Fruit fly (Drosophila melanogaster) whole organism, embryonic: ENCODE measurements around the gene Syx5.

Source experiments
- Abd-B ChIP-seq: fragments of 200-800 bp; sonication (Bioruptor generic); optimal IDR thresholded peaks from 2 replicates; lab custom pipeline; 2018; ENCODE audit warnings: missing biosample characterization, mild to moderate bottlenecking, missing genetic modification characterization, moderate library complexity
- Bdp1 ChIP-seq: fragments of 200-800 bp; sonication (Bioruptor generic); optimal IDR thresholded peaks from 3 replicates; lab custom pipeline; 2016; ENCODE audit warnings: missing biosample characterization, missing genetic modification characterization
- CG11247 ChIP-seq: fragments of 200-800 bp; sonication (Bioruptor generic); IDR thresholded peaks from 2 replicates; pipeline ENCODE4 v1.3.6; 2022; ENCODE audit warnings: missing biosample characterization, missing genetic modification characterization
- CG12744 ChIP-seq: fragments of 200-800 bp; sonication (Bioruptor generic); optimal IDR thresholded peaks from 2 replicates; lab custom pipeline; 2016; ENCODE audit warnings: missing biosample characterization, missing genetic modification characterization
- CG12769 ChIP-seq: fragments of 200-800 bp; sonication (Bioruptor generic); optimal IDR thresholded peaks from 2 replicates; lab custom pipeline; 2019; ENCODE audit warnings: missing biosample characterization, mild to moderate bottlenecking, missing genetic modification characterization, moderate library complexity
- CG13123 ChIP-seq: fragments of 200-800 bp; sonication (Bioruptor generic); optimal IDR thresholded peaks from 2 replicates; lab custom pipeline; 2016; ENCODE audit warnings: missing biosample characterization, missing genetic modification characterization
- CG14050 ChIP-seq: fragments of 200-800 bp; sonication (Bioruptor generic); IDR thresholded peaks from 3 replicates; pipeline ENCODE4 v1.3.6; 2022; ENCODE audit warnings: missing biosample characterization, missing genetic modification characterization
- CG17328 ChIP-seq: fragments of 200-800 bp; sonication (Bioruptor generic); IDR thresholded peaks from 2 replicates; pipeline ENCODE4 v1.3.6; 2022; ENCODE audit warnings: missing biosample characterization, missing genetic modification characterization
- CG18599 ChIP-seq: fragments of 200-800 bp; sonication (Bioruptor generic); optimal IDR thresholded peaks from 3 replicates; lab custom pipeline; 2017; ENCODE audit warnings: missing biosample characterization, missing genetic modification characterization, mild to moderate bottlenecking, moderate library complexity, missing genetic modification reagents
- CG2889 ChIP-seq: fragments of 200-800 bp; sonication (Bioruptor generic); IDR thresholded peaks from 3 replicates; pipeline ENCODE4 v1.3.6; 2022; ENCODE audit warnings: missing biosample characterization, missing genetic modification characterization
- CG30431 ChIP-seq: fragments of 200-800 bp; sonication (Bioruptor generic); optimal IDR thresholded peaks from 2 replicates; lab custom pipeline; 2017; ENCODE audit warnings: missing biosample characterization, missing genetic modification characterization
- CG4360 ChIP-seq: fragments of 200-800 bp; sonication (Bioruptor generic); IDR thresholded peaks from 2 replicates; pipeline ENCODE4 v1.3.6; 2022; ENCODE audit warnings: missing biosample characterization, missing genetic modification characterization
- CG4617 ChIP-seq: fragments of 200-800 bp; sonication (Bioruptor generic); optimal IDR thresholded peaks from 3 replicates; lab custom pipeline; 2016; ENCODE audit warnings: missing biosample characterization, missing genetic modification characterization, borderline replicate concordance
- CG4820 ChIP-seq: fragments of 200-800 bp; sonication (Bioruptor generic); optimal IDR thresholded peaks from 3 replicates; lab custom pipeline; 2016; ENCODE audit warnings: missing biosample characterization, missing genetic modification characterization
- CG4854 ChIP-seq: fragments of 200-800 bp; sonication (Bioruptor generic); optimal IDR thresholded peaks from 2 replicates; lab custom pipeline; 2016; ENCODE audit warnings: missing biosample characterization, missing genetic modification characterization, inconsistent platforms
- CG5180 ChIP-seq: fragments of 200-800 bp; sonication (Bioruptor generic); optimal IDR thresholded peaks from 3 replicates; lab custom pipeline; 2017; ENCODE audit warnings: missing biosample characterization, missing genetic modification characterization, mild to moderate bottlenecking, moderate library complexity, missing genetic modification reagents
- CG6765 ChIP-seq: fragments of 200-800 bp; sonication (Bioruptor generic); optimal IDR thresholded peaks from 3 replicates; lab custom pipeline; 2017; ENCODE audit warnings: missing biosample characterization, mild to moderate bottlenecking, missing genetic modification characterization
- CG7357 ChIP-seq: fragments of 200-800 bp; sonication (Bioruptor generic); IDR thresholded peaks from 3 replicates; pipeline ENCODE4 v1.3.6; 2022; ENCODE audit warnings: missing biosample characterization, missing genetic modification characterization
- CG7556 ChIP-seq: fragments of 200-800 bp; sonication (Bioruptor generic); optimal IDR thresholded peaks from 2 replicates; lab custom pipeline; 2017; ENCODE audit warnings: missing biosample characterization, mild to moderate bottlenecking, missing genetic modification characterization
- CG9437 ChIP-seq: fragments of 200-800 bp; sonication (Bioruptor generic); optimal IDR thresholded peaks from 2 replicates; lab custom pipeline; 2018; ENCODE audit warnings: missing biosample characterization, mild to moderate bottlenecking, missing genetic modification characterization
- Dbx ChIP-seq: fragments of 200-800 bp; sonication (Bioruptor generic); IDR thresholded peaks from 3 replicates; pipeline ENCODE4 v1.3.6; 2022; ENCODE audit warnings: missing biosample characterization, missing genetic modification characterization
- Elba2 ChIP-seq: fragments of 200-800 bp; sonication (Bioruptor generic); optimal IDR thresholded peaks from 3 replicates; lab custom pipeline; 2016; ENCODE audit warnings: missing biosample characterization, missing genetic modification characterization
- Ets97D ChIP-seq: fragments of 200-800 bp; sonication (Bioruptor generic); optimal IDR thresholded peaks from 3 replicates; lab custom pipeline; 2016; ENCODE audit warnings: missing biosample characterization, missing genetic modification characterization
- HmgZ ChIP-seq: fragments of 200-800 bp; sonication (Bioruptor generic); optimal IDR thresholded peaks from 2 replicates; lab custom pipeline; 2018; ENCODE audit warnings: missing biosample characterization, mild to moderate bottlenecking, missing genetic modification characterization
- Hr39 ChIP-seq: fragments of >200 bp; optimal IDR thresholded peaks from 2 replicates; lab custom pipeline; 2017
- Kr ChIP-seq: fragments of 200-800 bp; sonication (Bioruptor generic); optimal IDR thresholded peaks from 2 replicates; lab custom pipeline; 2017; ENCODE audit warnings: missing biosample characterization, mild to moderate bottlenecking, missing genetic modification characterization
- NC2β ChIP-seq: fragments of 200-800 bp; sonication (Bioruptor generic); optimal IDR thresholded peaks from 2 replicates; lab custom pipeline; 2016; ENCODE audit warnings: missing biosample characterization, missing genetic modification characterization
- Oaz ChIP-seq: fragments of 200-800 bp; sonication (Bioruptor generic); IDR thresholded peaks from 2 replicates; pipeline ENCODE4 v1.3.6; 2022; ENCODE audit warnings: missing biosample characterization, missing genetic modification characterization
- Spps ChIP-seq: fragments of 200-800 bp; sonication (Bioruptor generic); optimal IDR thresholded peaks from 2 replicates; lab custom pipeline; 2018; ENCODE audit warnings: missing biosample characterization, mild to moderate bottlenecking, missing genetic modification characterization
- Stat92E ChIP-seq, 3 experiments: fragments of >200 bp in 2 of 3; fragments of 200-800 bp in 1 of 3; sonication (Bioruptor generic) in 1 of 3; optimal IDR thresholded peaks; 2 replicates each; lab custom pipeline; 2017 to 2019; ENCODE audit warnings: missing biosample characterization in 3 of 3, missing genetic modification characterization in 3 of 3, mild to moderate bottlenecking in 1 of 3, moderate library complexity in 1 of 3
- Xbp1 ChIP-seq: fragments of 200-800 bp; sonication (Bioruptor generic); optimal IDR thresholded peaks from 3 replicates; lab custom pipeline; 2016; ENCODE audit warnings: missing biosample characterization, mild to moderate bottlenecking, missing genetic modification characterization
- ase ChIP-seq: fragments of 200-800 bp; sonication (Bioruptor generic); IDR thresholded peaks from 3 replicates; pipeline ENCODE4 v1.3.6; 2022; ENCODE audit warnings: missing biosample characterization, missing genetic modification characterization
- bsh ChIP-seq, 2 experiments: fragments of 200-800 bp; sonication (Bioruptor generic); optimal IDR thresholded peaks; 2 replicates each; lab custom pipeline; 2017 to 2018; ENCODE audit warnings: mild to moderate bottlenecking in 2 of 2, missing biosample characterization in 2 of 2, missing genetic modification characterization in 2 of 2, moderate library complexity in 1 of 2
- cas ChIP-seq: fragments of 200-800 bp; sonication (Bioruptor generic); IDR thresholded peaks from 2 replicates; pipeline ENCODE4 v1.3.6; 2022; ENCODE audit warnings: missing biosample characterization, missing genetic modification characterization
- chinmo ChIP-seq: fragments of 200-800 bp; sonication (Bioruptor generic); IDR thresholded peaks from 4 replicates; pipeline ENCODE4 v1.3.6; 2022; ENCODE audit warnings: missing biosample characterization, missing genetic modification characterization; ENCODE audit not compliant: partially characterized antibody
- chm ChIP-seq: fragments of 200-800 bp; sonication (Bioruptor generic); IDR thresholded peaks from 2 replicates; pipeline ENCODE4 v1.3.6; 2022; ENCODE audit warnings: missing biosample characterization, missing genetic modification characterization
- cwo ChIP-seq: fragments of 200-800 bp; sonication (Bioruptor generic); optimal IDR thresholded peaks from 3 replicates; lab custom pipeline; 2017; ENCODE audit warnings: missing biosample characterization, missing genetic modification characterization, mild to moderate bottlenecking, moderate library complexity, missing genetic modification reagents
- danr ChIP-seq: fragments of 200-800 bp; sonication (Bioruptor generic); IDR thresholded peaks from 2 replicates; pipeline ENCODE4 v1.3.6; 2022; ENCODE audit warnings: missing biosample characterization, missing genetic modification characterization
- dati ChIP-seq: fragments of 200-800 bp; sonication (Bioruptor generic); IDR thresholded peaks from 2 replicates; pipeline ENCODE4 v1.3.6; 2022; ENCODE audit warnings: missing biosample characterization, missing genetic modification characterization
- dm ChIP-seq: fragments of 200-800 bp; sonication (Bioruptor generic); optimal IDR thresholded peaks from 3 replicates; lab custom pipeline; 2016; ENCODE audit warnings: missing biosample characterization, missing genetic modification characterization
- fd102C ChIP-seq: fragments of 200-800 bp; sonication (Bioruptor generic); optimal IDR thresholded peaks from 2 replicates; lab custom pipeline; 2018; ENCODE audit warnings: missing biosample characterization, mild to moderate bottlenecking, missing genetic modification characterization, moderate library complexity
- fd64A ChIP-seq: fragments of 200-800 bp; sonication (Bioruptor generic); optimal IDR thresholded peaks from 3 replicates; lab custom pipeline; 2018; ENCODE audit warnings: missing biosample characterization, mild to moderate bottlenecking, missing genetic modification characterization
- grau ChIP-seq: fragments of 200-800 bp; optimal IDR thresholded peaks from 3 replicates; lab custom pipeline; 2019; ENCODE audit warnings: missing biosample characterization, mild to moderate bottlenecking, missing genetic modification characterization, moderate library complexity
- lbe ChIP-seq: fragments of 200-800 bp; sonication (Bioruptor generic); optimal IDR thresholded peaks from 2 replicates; lab custom pipeline; 2016; ENCODE audit warnings: missing biosample characterization, mild to moderate bottlenecking, missing genetic modification characterization
- lmd ChIP-seq: fragments of 200-800 bp; sonication (Bioruptor generic); IDR thresholded peaks from 2 replicates; pipeline ENCODE4 v1.3.6; 2022; ENCODE audit warnings: missing biosample characterization, missing genetic modification characterization
- pan ChIP-seq, 4 experiments: fragments of >200 bp in 3 of 4; fragments of 200-800 bp in 1 of 4; sonication (Bioruptor generic) in 1 of 4; optimal IDR thresholded peaks in 3 of 4; IDR thresholded peaks in 1 of 4; 2 replicates each; pipeline versions ENCODE4 v1.3.6 to Lab custom; 2017 to 2022; ENCODE audit warnings: missing biosample characterization in 2 of 4, missing genetic modification characterization in 2 of 4, mixed read lengths in 1 of 4
- rib ChIP-seq: fragments of 200-800 bp; sonication (Bioruptor generic); IDR thresholded peaks from 2 replicates; pipeline ENCODE4 v1.3.6; 2022; ENCODE audit warnings: missing biosample characterization, missing genetic modification characterization
- slou ChIP-seq: fragments of 200-800 bp; sonication (Bioruptor generic); optimal IDR thresholded peaks from 3 replicates; lab custom pipeline; 2016; ENCODE audit warnings: missing biosample characterization, missing genetic modification characterization

The Syx5 gene

DNA sequence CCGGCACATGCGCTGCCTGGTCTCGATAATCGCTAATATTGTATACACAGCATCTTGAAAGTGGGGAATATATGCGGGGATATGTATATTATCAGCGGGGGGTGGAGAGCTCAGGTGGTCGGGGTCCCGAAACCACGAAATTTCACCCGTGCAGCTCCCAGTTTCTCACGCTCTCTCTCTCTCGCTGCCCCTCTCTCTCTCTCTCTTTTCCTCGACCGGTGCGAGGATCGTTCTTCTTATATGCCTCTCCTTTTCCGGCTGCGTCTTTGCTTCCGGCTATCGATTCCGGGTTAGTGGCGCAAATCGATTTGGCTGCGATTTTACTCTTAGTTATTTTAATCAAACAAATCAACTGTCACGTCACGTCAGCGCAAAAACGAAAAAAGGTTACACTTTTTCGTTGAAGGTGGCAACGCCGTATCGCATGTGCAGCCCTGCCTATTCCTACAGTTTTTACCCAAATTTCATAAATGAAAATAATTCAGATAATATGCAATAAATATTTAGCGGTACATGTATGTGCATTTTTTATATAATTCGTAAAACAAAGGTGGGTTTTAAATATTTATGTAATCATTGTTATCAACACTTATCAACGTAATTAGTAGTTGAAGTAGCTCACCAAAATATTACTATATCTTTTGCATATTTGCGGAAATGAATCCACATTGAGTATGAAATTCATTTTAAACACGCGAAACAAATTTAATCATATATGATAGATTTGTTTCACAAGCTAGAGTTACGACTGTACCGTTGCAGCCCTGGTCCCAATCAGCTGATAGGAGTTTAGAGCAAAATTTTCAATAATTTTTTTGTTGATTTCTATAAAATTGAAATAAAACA is 7.5 kb upstream of the Syx5 start, which contains the start of the genes heix and CG17328 (continued):
- TF ChIP-seq Bdp1 (GFP tag; lab: Kevin White, UChicago) (peak; percentile 63), cas (GFP tag; lab: Robert Waterston, UW) (no peak), CG2889 (GFP tag; lab: Robert Waterston, UW) (no peak), lbe (GFP tag; lab: Kevin White, UChicago) (peak; percentile 7), CG11247 (peak; percentile 74), dati (GFP tag; lab: Robert Waterston, UW) (no peak), chm (peak; percentile 28; the same call in 1 of the 2 replicates), lmd (peak; percentile 78), slou (peak; percentile 75), CG7556 (GFP tag; lab: Kevin White, UChicago) (peak; percentile 72), Dbx (peak; percentile 64), CG4854 (GFP tag; lab: Kevin White, UChicago) (peak; percentile 1), rib (GFP tag; lab: Robert Waterston, UW) (0 out of 2 replicates have a peak, but pooled peaks have one; percentile 36), CG9437 (GFP tag; lab: Kevin White, UChicago) (peak; percentile 92), CG13123 (GFP tag; lab: Kevin White, UChicago) (peak; percentile 7), CG17328 (peak; percentile 85), danr (GFP tag; lab: Robert Waterston, UW) (0 out of 2 replicates have a peak, but pooled peaks have one; percentile 18), CG7357 (GFP tag; lab: Robert Waterston, UW) (peak; percentile 34; the same call in 1 of the 3 replicates), chinmo (GFP tag; lab: Robert Waterston, UW) (no peak), Kr (GFP tag; lab: Kevin White, UChicago) (no peak), dm (peak; percentile 26), CG5180 (GFP tag; lab: Kevin White, UChicago) (no peak), NC2β (GFP tag; lab: Kevin White, UChicago) (peak; percentile 39), CG6765 (GFP tag; lab: Kevin White, UChicago) (no peak), Hr39 (lab: Kevin White, UChicago) (no peak), Spps (tag; lab: Kevin White, UChicago) (no peak), ase (no peak; the same call in 1 of the 3 replicates), fd64A (GFP tag; lab: Kevin White, UChicago) (no peak), CG12769 (tag; lab: Kevin White, UChicago) (peak; percentile 96), Xbp1 (GFP tag; lab: Kevin White, UChicago) (peak; percentile 81), pan (optimal IDR thresholded peaks at IDR 0.05; lab: Kevin White, UChicago) (no peak), pan (GFP tag; optimal IDR thresholded peaks at IDR 0.05 in 1 of 2, IDR thresholded peaks at IDR 0.05 in 1 of 2) (peak in 1 of 2 experiments; percentile 65), CG18599 (GFP tag; lab: Kevin White, UChicago) (peak; percentile 72), Ets97D (peak; percentile 74), CG14050 (GFP tag; lab: Robert Waterston, UW) (peak; percentile 54), CG4820 (GFP tag; lab: Kevin White, UChicago) (peak; percentile 67), HmgZ (tag; lab: Kevin White, UChicago) (peak; percentile 30), fd102C (GFP tag; lab: Kevin White, UChicago) (no peak), CG30431 (GFP tag; lab: Kevin White, UChicago) (peak; percentile 19), Elba2 (GFP tag; lab: Kevin White, UChicago) (no peak), CG12744 (GFP tag; lab: Kevin White, UChicago) (peak; percentile 35), Abd-B (GFP tag; lab: Kevin White, UChicago) (no peak), Stat92E (GFP tag; optimal IDR thresholded peaks at IDR 0.05; lab: Kevin White, UChicago) (no peak), CG4617 (peak; percentile 94), CG4360 (GFP tag; lab: Robert Waterston, UW) (no peak), grau (peak; percentile 99), Oaz (GFP tag; lab: Robert Waterston, UW) (peak; percentile 17; the same call in 1 of the 2 replicates), cwo (GFP tag; lab: Kevin White, UChicago) (no peak), bsh (GFP tag; optimal IDR thresholded peaks at IDR 0.05; lab: Kevin White, UChicago) (peak in 1 of 2 experiments; percentile 61)
